Worm (Caenorhabditis elegans) whole organism, L3 larva: Measurements from ENCODE around the gene tiar-2.
"Not testable (repeated sequence)": the region's sequence is repeated elsewhere in the genome, so short reads cannot be mapped to it uniquely, and the experiment has no call there.

Source experiments
- fkh-2 ChIP-seq: fragments of 150-350 bp; optimal IDR thresholded peaks from 2 replicates; lab custom pipeline; 2014; ENCODE audit warnings: missing biosample characterization, missing genetic modification reagents, missing genetic modification characterization
- nhr-11 ChIP-seq: fragments of 150-350 bp; optimal IDR thresholded peaks from 2 replicates; lab custom pipeline; 2014; ENCODE audit warnings: missing biosample characterization, missing genetic modification characterization
- nhr-12 ChIP-seq: fragments of 150-350 bp; optimal IDR thresholded peaks from 2 replicates; lab custom pipeline; 2014; ENCODE audit warnings: missing biosample characterization, missing genetic modification characterization

DNA sequence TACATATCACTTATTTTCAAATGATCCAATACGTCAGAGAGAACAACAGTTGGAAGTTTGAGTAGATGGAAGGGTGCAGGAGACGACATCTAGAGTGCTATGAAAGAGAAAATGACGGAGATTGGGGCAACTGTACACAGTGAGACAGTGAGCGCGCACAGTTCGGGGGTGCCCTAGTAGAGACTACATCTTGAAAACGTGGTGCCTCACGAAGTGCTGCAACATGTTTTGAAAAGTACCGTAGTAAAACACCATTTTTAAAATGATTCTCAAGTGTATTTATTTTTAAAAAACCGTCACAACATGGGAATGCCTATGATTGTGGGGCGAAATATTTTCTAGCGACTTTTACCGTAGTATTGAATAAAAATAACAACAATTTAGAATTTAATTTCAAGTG is 14.8 kb upstream of the tiar-2 start, which contains the start of gene Y46G5A.39:
- TF ChIP-seq fkh-2, nhr-12, nhr-11 (tag; lab: Kevin White, UChicago): not testable (repeated sequence)
